Worm (Caenorhabditis elegans): Measurements from ENCODE around the gene nspc-20.

nspc-20 gene

DNA sequence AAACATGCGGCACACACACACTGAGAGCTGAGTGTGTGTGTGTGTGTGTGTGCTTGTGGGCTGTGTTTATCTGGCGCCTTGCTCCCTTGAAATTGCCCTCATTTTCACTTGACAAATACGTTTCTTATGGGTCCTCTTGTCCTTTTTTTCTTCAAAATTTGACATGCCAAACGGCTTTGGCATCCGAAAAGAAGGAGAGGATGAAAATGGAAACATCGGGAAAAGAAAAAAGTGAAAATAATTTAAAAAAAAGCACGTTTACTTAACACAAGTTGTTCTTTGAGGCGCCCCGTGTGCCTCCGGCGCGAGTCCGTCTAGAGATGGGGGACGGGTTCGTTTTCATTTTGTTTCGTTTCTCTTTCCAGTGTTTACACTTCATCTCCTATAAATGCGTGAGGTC, 34.9 kb downstream of the nspc-20 start:
- TF ChIP-seq ahr-1 (tag; optimal IDR thresholded peaks at IDR 0.05) (no peak), tbx-7 (tag; optimal IDR thresholded peaks at IDR 0.05) (no peak), C08G9.2 (tag; optimal IDR thresholded peaks at IDR 0.05) (no peak), ceh-22 (tag; optimal IDR thresholded peaks at IDR 0.05) (no peak), dve-1 (tag; optimal IDR thresholded peaks at IDR 0.05) (no peak), ceh-14 (tag; optimal IDR thresholded peaks at IDR 0.05) (no peak), che-1 (tag; optimal IDR thresholded peaks at IDR 0.05) (no peak), elt-2 (tag; optimal IDR thresholded peaks at IDR 0.05) (no peak), ceh-45 (GFP tag; IDR thresholded peaks at IDR 0.05) (no peak), ref-2 (tag; optimal IDR thresholded peaks at IDR 0.05) (no peak), ceh-30 (tag; optimal IDR thresholded peaks at IDR 0.05) (no peak)

DNA sequence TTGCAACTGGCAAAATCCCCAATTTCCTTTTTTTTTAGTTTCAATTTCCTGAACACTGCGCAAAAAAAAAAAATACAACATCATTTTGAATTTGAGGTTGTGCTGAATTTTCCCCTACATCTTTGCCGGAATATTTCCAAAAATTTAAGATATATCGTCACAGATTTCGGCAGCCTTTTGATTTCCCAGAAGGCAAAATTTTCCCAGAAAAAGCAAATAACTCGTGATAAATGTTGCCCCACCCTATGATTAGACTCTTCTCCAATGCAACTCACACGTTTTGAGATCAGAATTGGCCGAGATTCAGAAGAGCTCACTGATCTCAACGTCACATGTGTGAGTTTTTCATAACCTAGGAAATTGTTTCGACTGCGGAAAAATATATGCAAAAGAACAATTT, 37.6 kb downstream of the nspc-20 start:
- no peak for TF ChIP-seq hlh-30 (tag; optimal IDR thresholded peaks at IDR 0.05; ENCODE audit: insufficient read depth)
- TF ChIP-seq madf-2 (tag; optimal IDR thresholded peaks at IDR 0.05): no peak
- no peak for TF ChIP-seq tbx-2 (tag; optimal IDR thresholded peaks at IDR 0.05)
- no peak for TF ChIP-seq hlh-8 (tag; optimal IDR thresholded peaks at IDR 0.05)
- TF ChIP-seq npax-4 (tag; optimal IDR thresholded peaks at IDR 0.05): no peak
- no peak for TF ChIP-seq C08G9.2 (tag; optimal IDR thresholded peaks at IDR 0.05)
- TF ChIP-seq ref-2 (tag; optimal IDR thresholded peaks at IDR 0.05): no peak
- TF ChIP-seq sdc-2 (tag; optimal IDR thresholded peaks at IDR 0.05): no peak
- no peak for TF ChIP-seq pha-2 (tag; optimal IDR thresholded peaks at IDR 0.05)
- no peak for TF ChIP-seq ceh-18 (tag; optimal IDR thresholded peaks at IDR 0.05)
- TF ChIP-seq dve-1 (tag; optimal IDR thresholded peaks at IDR 0.05): no peak
- no peak for TF ChIP-seq T23F11.4 (GFP tag; optimal IDR thresholded peaks at IDR 0.05)
- no peak for TF ChIP-seq odd-2 (tag; optimal IDR thresholded peaks at IDR 0.05)
- no peak for TF ChIP-seq pha-4 (tag; optimal IDR thresholded peaks at IDR 0.05)
- no peak for TF ChIP-seq syd-9 (tag; optimal IDR thresholded peaks at IDR 0.05)
- no peak for TF ChIP-seq K02D7.2 (tag; optimal IDR thresholded peaks at IDR 0.05)
- TF ChIP-seq ceh-34 (tag; optimal IDR thresholded peaks at IDR 0.05): no peak
- no peak for TF ChIP-seq K09A11.1 (tag; optimal IDR thresholded peaks at IDR 0.05; ENCODE audit: insufficient read depth)
- no peak for TF ChIP-seq tbx-7 (tag; optimal IDR thresholded peaks at IDR 0.05)
- no peak for TF ChIP-seq hlh-13 (GFP tag; optimal IDR thresholded peaks at IDR 0.05)

DNA sequence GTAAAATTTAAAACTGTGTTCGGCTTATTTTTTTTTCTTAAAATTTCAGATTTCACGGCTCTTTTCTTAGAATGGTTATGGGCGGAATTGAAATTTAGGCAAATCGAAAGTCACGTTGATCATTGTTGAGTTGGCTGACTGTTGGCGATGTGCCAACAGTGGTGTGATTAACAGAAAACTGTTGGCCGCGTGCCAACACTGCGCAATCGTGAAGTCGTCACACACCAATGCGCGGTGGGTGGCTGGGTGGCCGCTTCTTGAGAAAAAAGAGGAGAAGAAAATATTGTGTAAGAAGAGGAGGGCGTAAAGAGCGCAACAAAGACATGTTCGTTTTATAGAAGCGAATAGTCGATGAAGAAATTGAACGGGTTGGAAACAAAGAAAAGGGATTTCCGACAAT, 38.9 kb downstream of the nspc-20 start:
- TF ChIP-seq ref-2 (tag; optimal IDR thresholded peaks at IDR 0.05): peak; percentile 38
- peak; percentile 14 for TF ChIP-seq dmd-4 (tag; optimal IDR thresholded peaks at IDR 0.05; ENCODE audit: borderline replicate concordance)
- TF ChIP-seq fkh-6 (tag; optimal IDR thresholded peaks at IDR 0.05): no peak
- no peak for TF ChIP-seq madf-2 (tag; optimal IDR thresholded peaks at IDR 0.05)
- TF ChIP-seq hlh-6 (tag; optimal IDR thresholded peaks at IDR 0.05): no peak
- no peak for TF ChIP-seq ceh-48 (tag; optimal IDR thresholded peaks at IDR 0.05)
- TF ChIP-seq unc-42 (tag; optimal IDR thresholded peaks at IDR 0.05): peak; percentile 3
- TF ChIP-seq nfya-1 (tag; optimal IDR thresholded peaks at IDR 0.05): peak; percentile 16
- TF ChIP-seq ama-1 (optimal IDR thresholded peaks at IDR 0.05): peak; percentile 68
- TF ChIP-seq sdc-2 (tag; optimal IDR thresholded peaks at IDR 0.05): peak; percentile 59
- peak; percentile 55; the same call in 1 of the 2 replicates for TF ChIP-seq sox-2 (GFP tag; IDR thresholded peaks at IDR 0.05)
- no peak for TF ChIP-seq nhr-11 (tag; optimal IDR thresholded peaks at IDR 0.05)
- no peak for TF ChIP-seq odd-2 (tag; optimal IDR thresholded peaks at IDR 0.05)
- no peak for TF ChIP-seq ceh-34 (tag; optimal IDR thresholded peaks at IDR 0.05)
- TF ChIP-seq elt-2 (tag; optimal IDR thresholded peaks at IDR 0.05): peak; percentile 13
- TF ChIP-seq fkh-10 (GFP tag; optimal IDR thresholded peaks at IDR 0.05): no peak

DNA sequence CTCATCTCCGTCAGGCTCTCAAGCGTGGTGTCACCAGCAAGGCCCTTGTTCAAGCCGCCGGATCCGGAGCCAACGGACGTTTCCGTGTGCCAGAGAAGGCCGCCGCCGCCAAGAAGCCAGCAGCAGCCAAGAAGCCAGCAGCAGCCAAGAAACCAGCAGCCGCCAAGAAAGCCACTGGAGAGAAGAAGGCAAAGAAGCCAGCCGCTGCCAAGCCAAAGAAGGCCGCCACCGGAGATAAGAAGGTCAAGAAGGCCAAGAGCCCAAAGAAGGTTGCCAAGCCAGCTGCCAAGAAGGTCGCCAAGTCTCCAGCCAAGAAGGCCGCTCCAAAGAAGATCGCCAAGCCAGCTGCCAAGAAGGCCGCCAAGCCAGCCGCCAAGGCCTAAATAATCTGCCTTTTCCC, 39.5 kb downstream of the nspc-20 start:
- TF ChIP-seq pros-1 (tag; optimal IDR thresholded peaks at IDR 0.05) (no peak), elt-4 (tag; optimal IDR thresholded peaks at IDR 0.05) (peak; percentile 49)
